Worm (Caenorhabditis elegans) whole organism, L1 larva: ENCODE results near the gene ensh-1.

Source experiments
- F16B12.6 ChIP-seq: fragments of 150-350 bp; optimal IDR thresholded peaks from 2 replicates; lab custom pipeline; 2014; ENCODE audit warnings: missing biosample characterization, missing genetic modification characterization
- Y116A8C.19 ChIP-seq: sonication (generic microtip); optimal IDR thresholded peaks from 2 replicates; lab custom pipeline; 2016; ENCODE audit warnings: missing compliant biosample characterization, missing genetic modification characterization, borderline replicate concordance
- aly-2 ChIP-seq: fragments of 150-350 bp; optimal IDR thresholded peaks from 2 replicates; lab custom pipeline; 2014; ENCODE audit warnings: missing biosample characterization, missing genetic modification characterization
- blmp-1 ChIP-seq: fragments of 150-350 bp; optimal IDR thresholded peaks from 2 replicates; lab custom pipeline; 2014; ENCODE audit warnings: missing biosample characterization, missing genetic modification characterization
- ceh-88 ChIP-seq: fragments of 200-800 bp; sonication (Bioruptor generic); IDR thresholded peaks from 2 replicates; pipeline ENCODE4 v1.3.6; 2022; ENCODE audit warnings: missing genetic modification characterization, missing compliant biosample characterization
- ceh-90 ChIP-seq: sonication (generic microtip); optimal IDR thresholded peaks from 2 replicates; lab custom pipeline; 2016; ENCODE audit warnings: missing genetic modification characterization, missing compliant biosample characterization
- ces-1 ChIP-seq: fragments of 150-350 bp; optimal IDR thresholded peaks from 2 replicates; lab custom pipeline; 2014; ENCODE audit warnings: missing biosample characterization, missing genetic modification reagents, missing genetic modification characterization
- dsc-1 ChIP-seq: sonication (generic microtip); optimal IDR thresholded peaks from 2 replicates; lab custom pipeline; 2016; ENCODE audit warnings: mild to moderate bottlenecking, missing genetic modification characterization, missing compliant biosample characterization
- efl-1 ChIP-seq, 4 experiments: fragments of 150-350 bp; optimal IDR thresholded peaks in 3 of 4; peaks in 1 of 4; 1 replicate in 1 of 4; 2 replicates in 3 of 4; lab custom pipeline; 2014; ENCODE audit warnings: missing biosample characterization in 2 of 4, missing genetic modification characterization in 2 of 4, missing genetic modification reagents in 2 of 4
- elt-3 ChIP-seq, 6 experiments: fragments of 150-350 bp in 1 of 6; sonication (generic microtip); optimal IDR thresholded peaks; 2 replicates each; lab custom pipeline; 2017 to 2018; ENCODE audit warnings: missing biosample characterization in 6 of 6, missing genetic modification characterization in 6 of 6, inconsistent platforms in 1 of 6
- fos-1 ChIP-seq: fragments of 150-350 bp; optimal IDR thresholded peaks from 2 replicates; lab custom pipeline; 2014; ENCODE audit warnings: missing biosample characterization, missing genetic modification characterization
- hlh-4 ChIP-seq: sonication (generic microtip); optimal IDR thresholded peaks from 2 replicates; lab custom pipeline; 2016; ENCODE audit warnings: mild to moderate bottlenecking, missing genetic modification characterization, missing compliant biosample characterization
- irx-1 ChIP-seq: sonication (generic microtip); optimal IDR thresholded peaks from 2 replicates; lab custom pipeline; 2016; ENCODE audit warnings: missing genetic modification characterization, missing compliant biosample characterization
- lin-14 ChIP-seq: fragments of 200-800 bp; sonication (Bioruptor generic); optimal IDR thresholded peaks from 2 replicates; lab custom pipeline; 2018; ENCODE audit warnings: mild to moderate bottlenecking, missing genetic modification characterization, moderate library complexity, missing compliant biosample characterization
- lin-15B ChIP-seq: fragments of 150-350 bp; sonication (generic microtip); optimal IDR thresholded peaks from 3 replicates; lab custom pipeline; 2014; ENCODE audit warnings: missing biosample characterization, missing genetic modification characterization
- mdl-1 ChIP-seq, 2 experiments: fragments of 150-350 bp; optimal IDR thresholded peaks; 2 replicates each; lab custom pipeline; 2014 to 2017; ENCODE audit warnings: missing biosample characterization in 2 of 2, missing genetic modification characterization in 2 of 2, inconsistent platforms in 1 of 2
- mef-2 ChIP-seq: fragments of 150-350 bp; optimal IDR thresholded peaks from 2 replicates; lab custom pipeline; 2014; ENCODE audit warnings: missing biosample characterization, missing genetic modification characterization
- nhr-12 ChIP-seq: sonication (generic microtip); optimal IDR thresholded peaks from 2 replicates; lab custom pipeline; 2017; ENCODE audit warnings: missing biosample characterization, missing genetic modification characterization
- nhr-237 ChIP-seq: fragments of 150-350 bp; optimal IDR thresholded peaks from 2 replicates; lab custom pipeline; 2014; ENCODE audit warnings: missing biosample characterization, missing genetic modification characterization
- nhr-47 ChIP-seq: sonication (generic microtip); optimal IDR thresholded peaks from 2 replicates; lab custom pipeline; 2016; ENCODE audit warnings: mild to moderate bottlenecking, missing genetic modification characterization, moderate library complexity, missing compliant biosample characterization
- nhr-85 ChIP-seq: sonication (generic microtip); peaks from one replicate; lab custom pipeline; 2016; ENCODE audit warnings: missing genetic modification characterization, inconsistent platforms, missing compliant biosample characterization
- pag-3 ChIP-seq: sonication (generic microtip); optimal IDR thresholded peaks from 2 replicates; lab custom pipeline; 2017; ENCODE audit warnings: missing genetic modification characterization, mild to moderate bottlenecking, missing compliant biosample characterization, antibody characterized with exemption, borderline replicate concordance; ENCODE audit not compliant: insufficient read depth
- skn-1 ChIP-seq: fragments of 150-350 bp; optimal IDR thresholded peaks from 2 replicates; lab custom pipeline; 2014; ENCODE audit warnings: missing biosample characterization, missing genetic modification characterization
- snu-23 ChIP-seq: sonication (generic microtip); optimal IDR thresholded peaks from 2 replicates; lab custom pipeline; 2016; ENCODE audit warnings: missing genetic modification characterization, missing compliant biosample characterization
- sptf-1 ChIP-seq: fragments of 150-350 bp; optimal IDR thresholded peaks from 2 replicates; lab custom pipeline; 2014; ENCODE audit warnings: missing biosample characterization, missing genetic modification characterization
- sup-37 ChIP-seq: fragments of 200-800 bp; sonication (Bioruptor generic); optimal IDR thresholded peaks from 2 replicates; lab custom pipeline; 2018; ENCODE audit warnings: mild to moderate bottlenecking, missing genetic modification characterization, missing compliant biosample characterization
- tbx-2 ChIP-seq: sonication (generic microtip); optimal IDR thresholded peaks from 2 replicates; lab custom pipeline; 2016; ENCODE audit warnings: missing genetic modification characterization, missing compliant biosample characterization
- unc-98 ChIP-seq: fragments of 200-800 bp; sonication (Bioruptor generic); IDR thresholded peaks from 2 replicates; pipeline ENCODE4 v1.3.6; 2022; ENCODE audit warnings: missing genetic modification characterization, missing compliant biosample characterization
- vab-15 ChIP-seq: sonication (generic microtip); optimal IDR thresholded peaks from 2 replicates; lab custom pipeline; 2017; ENCODE audit warnings: missing genotype, mild to moderate bottlenecking, missing genetic modification characterization, missing compliant biosample characterization
- zag-1 ChIP-seq: fragments of 150-350 bp; optimal IDR thresholded peaks from 2 replicates; lab custom pipeline; 2014; ENCODE audit warnings: missing biosample characterization, missing genetic modification characterization
- ztf-11 ChIP-seq, 2 experiments: sonication (generic microtip); optimal IDR thresholded peaks; 2 replicates each; lab custom pipeline; 2016 to 2017; ENCODE audit warnings: missing genetic modification characterization in 2 of 2, missing biosample characterization in 1 of 2, missing compliant biosample characterization in 1 of 2

Gene ensh-1

DNA sequence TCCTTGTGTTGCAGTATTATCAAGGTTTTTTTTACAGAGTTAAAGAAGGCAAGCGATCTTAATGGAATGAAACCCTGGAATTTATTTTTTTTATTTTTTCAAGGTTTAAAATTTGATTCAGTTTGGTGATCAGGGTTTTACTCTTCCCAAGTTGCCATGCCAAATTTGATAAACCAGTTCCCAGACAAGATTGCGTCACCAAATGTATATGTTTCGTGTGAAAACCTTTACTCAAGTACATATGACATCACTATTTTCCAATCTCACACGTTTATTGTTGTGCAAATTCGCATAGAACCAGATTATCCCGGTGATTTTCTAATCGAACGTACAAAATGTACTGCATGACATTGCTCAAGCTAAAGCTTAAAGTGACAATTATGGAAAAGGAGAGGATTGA is 26.5 kb upstream of the ensh-1 start:
- TF ChIP-seq nhr-85 (tag; lab: Kevin White, UChicago) (peak; percentile 72), fos-1 (tag; lab: Kevin White, UChicago) (no peak)

DNA sequence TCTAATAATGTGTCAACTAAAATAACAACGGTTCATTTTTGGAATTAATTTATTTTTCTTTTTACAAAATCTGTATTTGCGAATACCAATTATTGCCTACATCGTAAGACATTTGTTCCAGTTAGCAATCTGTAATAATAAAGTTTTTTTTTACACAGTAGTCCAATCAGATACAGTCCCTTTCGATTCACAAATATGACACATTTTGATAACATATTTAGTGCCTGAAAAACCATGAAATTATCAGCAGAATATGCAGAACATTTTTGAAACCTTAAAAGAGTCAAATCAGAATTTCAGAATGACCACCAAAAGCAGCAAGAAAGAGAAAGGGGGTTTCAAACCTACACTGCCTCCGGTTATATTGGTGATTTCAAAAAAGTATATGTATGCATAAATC is 25.8 kb upstream of the ensh-1 start, which contains the start of gene C06E2.2:
Gene C06E2.2, plus strand, starts transcription at position 301 of the 400 bp plus-strand sequence.
- TF ChIP-seq nhr-12 (tag; lab: Kevin White, UChicago): no peak
- TF ChIP-seq pag-3 (tag; lab: Kevin White, UChicago): no peak
- TF ChIP-seq ceh-88 (GFP tag; lab: Robert Waterston, UW): no peak
- TF ChIP-seq, all 84 proteins: peak for 0

DNA sequence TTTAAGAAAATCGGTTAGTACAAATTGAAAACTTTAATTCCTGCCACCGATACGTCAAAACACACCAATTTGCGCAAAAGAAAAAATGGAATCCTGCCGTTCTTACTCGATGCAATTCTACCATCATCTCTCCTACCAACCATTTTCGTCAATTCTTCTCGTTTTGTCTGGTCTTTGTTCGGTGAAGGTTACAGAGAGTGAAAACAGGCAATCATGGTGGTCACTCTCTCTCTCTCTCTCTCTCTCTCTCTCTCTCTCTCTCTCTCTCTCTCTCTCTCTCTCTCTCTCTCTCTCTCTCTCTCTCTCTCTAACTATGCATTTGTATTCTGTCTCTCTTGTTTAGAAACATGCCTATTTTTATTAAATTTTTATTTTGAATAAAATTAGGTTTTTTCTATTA is 23.0 kb upstream of the ensh-1 start:
- TF ChIP-seq irx-1 (tag; lab: Kevin White, UChicago) (no peak), blmp-1 (tag; lab: Kevin White, UChicago) (peak; percentile 76), nhr-85 (tag; lab: Kevin White, UChicago) (peak; percentile 88), lin-14 (GFP tag; lab: Kevin White, UChicago) (peak; percentile 10), mdl-1 (tag; optimal IDR thresholded peaks at IDR 0.05; lab: Kevin White, UChicago) (no peak), elt-3 (tag; optimal IDR thresholded peaks at IDR 0.05; lab: Kevin White, UChicago) (no peak), tbx-2 (tag; lab: Kevin White, UChicago) (no peak), sptf-1 (tag; lab: Kevin White, UChicago) (no peak), nhr-237 (tag; lab: Kevin White, UChicago) (no peak), sup-37 (GFP tag; lab: Kevin White, UChicago) (no peak), unc-98 (GFP tag; lab: Robert Waterston, UW) (no peak), fos-1 (tag; lab: Kevin White, UChicago) (no peak), F16B12.6 (tag; lab: Kevin White, UChicago) (no peak), hlh-4 (tag; lab: Kevin White, UChicago) (no peak)

DNA sequence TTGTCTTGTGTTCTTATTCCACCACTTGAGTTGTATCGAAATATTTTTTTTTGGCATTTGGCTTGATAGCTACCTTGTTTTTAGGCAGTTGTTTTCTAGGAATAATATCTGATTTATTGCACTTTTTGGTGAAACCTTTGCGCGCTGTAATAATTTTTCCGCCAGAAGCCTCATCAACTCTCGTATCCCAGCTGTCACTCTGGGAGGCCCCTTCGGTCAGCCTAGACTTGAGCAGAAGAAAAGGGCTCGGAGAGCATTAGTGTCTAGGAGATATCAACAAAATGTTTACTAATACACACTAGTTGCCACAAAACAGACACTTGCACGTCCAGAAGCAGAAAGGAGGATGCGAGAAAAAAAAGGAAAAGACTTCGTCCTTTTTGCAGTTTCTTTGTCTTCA is 16.4 kb upstream of the ensh-1 start:
- TF ChIP-seq lin-14 (GFP tag; lab: Kevin White, UChicago): peak; percentile 26
- no peak for TF ChIP-seq nhr-47 (tag; lab: Kevin White, UChicago)
- TF ChIP-seq dsc-1 (tag; lab: Kevin White, UChicago): peak; percentile 55
- TF ChIP-seq ces-1: no peak

DNA sequence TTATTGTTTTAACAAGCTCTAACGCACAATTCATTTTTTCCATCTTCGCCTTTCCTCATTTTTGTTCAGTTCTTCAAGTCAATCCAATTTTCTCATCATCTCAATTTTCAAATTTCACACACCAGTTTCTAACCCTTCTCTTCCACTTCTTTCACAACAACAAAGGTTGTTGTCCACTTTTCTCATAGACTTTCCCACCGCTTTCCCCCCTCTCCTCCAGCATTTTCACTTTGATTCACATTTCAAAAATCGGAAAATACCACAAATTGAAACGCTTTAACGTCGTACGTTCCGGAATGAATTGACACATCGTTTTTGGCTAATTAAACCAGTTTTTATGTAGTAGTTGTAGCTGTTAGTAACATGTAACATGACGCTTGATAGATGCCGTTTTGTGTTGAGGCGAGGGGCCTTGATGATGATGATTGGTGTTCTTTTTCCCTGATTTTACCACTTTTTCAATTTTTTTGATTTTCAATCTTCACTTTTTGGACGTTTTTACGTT is 14.9 kb upstream of the ensh-1 start:
- no peak for TF ChIP-seq lin-15B (tag; lab: Kevin White, UChicago)
- no peak for TF ChIP-seq aly-2 (tag; lab: Kevin White, UChicago)
- peak; percentile 85 for TF ChIP-seq blmp-1 (tag; lab: Kevin White, UChicago)
- TF ChIP-seq ces-1: no peak
- TF ChIP-seq mef-2 (tag; lab: Kevin White, UChicago): no peak
- no peak for TF ChIP-seq snu-23 (GFP tag; lab: Kevin White, UChicago)
- no peak for TF ChIP-seq zag-1 (tag; lab: Kevin White, UChicago)
- TF ChIP-seq vab-15 (tag; lab: Kevin White, UChicago): no peak
- TF ChIP-seq Y116A8C.19 (tag; lab: Kevin White, UChicago): no peak
- TF ChIP-seq ceh-90: no peak
- no peak for TF ChIP-seq efl-1 (optimal IDR thresholded peaks at IDR 0.05; lab: Kevin White, UChicago)
- TF ChIP-seq efl-1 (GFP tag; optimal IDR thresholded peaks at IDR 0.05 in 1 of 2; lab: Kevin White, UChicago): peak in 1 of 2 experiments; percentile 70
- no peak for TF ChIP-seq skn-1 (tag; lab: Kevin White, UChicago)
- TF ChIP-seq ztf-11 (tag; optimal IDR thresholded peaks at IDR 0.05; lab: Kevin White, UChicago): no peak
- TF ChIP-seq, all 84 proteins: peak for 2
